Worm (Caenorhabditis elegans) whole organism, late embryonic: ENCODE results near the gene F54B11.4.

ENCODE experiments used
- C08G9.2 ChIP-seq: sonication (generic microtip); optimal IDR thresholded peaks from 2 replicates; lab custom pipeline; 2016; ENCODE audit warnings: mild to moderate bottlenecking, missing genetic modification characterization, moderate library complexity, missing compliant biosample characterization
- C38D4.7 ChIP-seq: fragments of 200-800 bp; sonication (Bioruptor generic); optimal IDR thresholded peaks from 2 replicates; lab custom pipeline; 2018; ENCODE audit warnings: mild to moderate bottlenecking, missing genetic modification characterization, moderate library complexity, missing compliant biosample characterization
- K09A11.1 ChIP-seq: sonication (generic microtip); optimal IDR thresholded peaks from 2 replicates; lab custom pipeline; 2017; ENCODE audit warnings: antibody characterized with exemption, mild to moderate bottlenecking, missing genetic modification characterization, missing compliant biosample characterization; ENCODE audit not compliant: insufficient read depth
- Y22D7AL.16 ChIP-seq: sonication (generic microtip); optimal IDR thresholded peaks from 2 replicates; lab custom pipeline; 2016; ENCODE audit warnings: missing genetic modification characterization, missing compliant biosample characterization
- ahr-1 ChIP-seq: sonication (generic microtip); optimal IDR thresholded peaks from 2 replicates; lab custom pipeline; 2016; ENCODE audit warnings: missing genetic modification characterization, missing compliant biosample characterization
- ceh-18 ChIP-seq: sonication (generic microtip); optimal IDR thresholded peaks from 2 replicates; lab custom pipeline; 2016; ENCODE audit warnings: missing genetic modification characterization, missing compliant biosample characterization
- ceh-2 ChIP-seq: sonication (generic microtip); optimal IDR thresholded peaks from 2 replicates; lab custom pipeline; 2016; ENCODE audit warnings: missing genotype, missing genetic modification characterization, missing compliant biosample characterization
- ceh-24 ChIP-seq: sonication (generic microtip); optimal IDR thresholded peaks from 2 replicates; lab custom pipeline; 2016; ENCODE audit warnings: mild to moderate bottlenecking, missing genetic modification characterization, missing compliant biosample characterization
- ceh-31 ChIP-seq: sonication (generic microtip); optimal IDR thresholded peaks from 2 replicates; lab custom pipeline; 2016; ENCODE audit warnings: missing genetic modification characterization, missing compliant biosample characterization
- ceh-9 ChIP-seq: sonication (generic microtip); optimal IDR thresholded peaks from 2 replicates; lab custom pipeline; 2016; ENCODE audit warnings: mild to moderate bottlenecking, missing genetic modification characterization, inconsistent platforms, missing compliant biosample characterization
- dmd-4 ChIP-seq: sonication (generic microtip); optimal IDR thresholded peaks from 2 replicates; lab custom pipeline; 2016; ENCODE audit warnings: borderline replicate concordance, missing genetic modification characterization, missing compliant biosample characterization
- eyg-1 ChIP-seq: sonication (generic microtip); optimal IDR thresholded peaks from 2 replicates; lab custom pipeline; 2016; ENCODE audit warnings: missing genotype, missing genetic modification characterization, missing compliant biosample characterization
- fax-1 ChIP-seq: sonication (generic microtip); optimal IDR thresholded peaks from 2 replicates; lab custom pipeline; 2016; ENCODE audit warnings: missing genotype, missing genetic modification characterization, missing compliant biosample characterization
- fkh-10 ChIP-seq: fragments of 150-350 bp; optimal IDR thresholded peaks from 2 replicates; lab custom pipeline; 2014; ENCODE audit warnings: missing biosample characterization, missing genetic modification reagents, missing genetic modification characterization
- fkh-6 ChIP-seq: sonication (generic microtip); optimal IDR thresholded peaks from 2 replicates; lab custom pipeline; 2016; ENCODE audit warnings: missing genetic modification characterization, missing compliant biosample characterization
- gmeb-2 ChIP-seq: sonication (generic microtip); optimal IDR thresholded peaks from 2 replicates; lab custom pipeline; 2016; ENCODE audit warnings: missing genetic modification characterization, inconsistent platforms, missing compliant biosample characterization
- hlh-15 ChIP-seq: sonication (generic microtip); optimal IDR thresholded peaks from 2 replicates; lab custom pipeline; 2016; ENCODE audit warnings: missing genetic modification characterization, missing compliant biosample characterization
- hlh-30 ChIP-seq: sonication (generic microtip); optimal IDR thresholded peaks from 2 replicates; lab custom pipeline; 2017; ENCODE audit warnings: antibody characterized with exemption, missing genetic modification characterization, missing compliant biosample characterization; ENCODE audit not compliant: insufficient read depth
- hlh-6 ChIP-seq: sonication (generic microtip); optimal IDR thresholded peaks from 2 replicates; lab custom pipeline; 2016; ENCODE audit warnings: missing genotype, missing genetic modification characterization, missing compliant biosample characterization
- hlh-8 ChIP-seq: sonication (generic microtip); optimal IDR thresholded peaks from 2 replicates; lab custom pipeline; 2016; ENCODE audit warnings: missing genotype, missing genetic modification characterization, missing compliant biosample characterization
- lin-11 ChIP-seq: fragments of 200-800 bp; sonication (Bioruptor generic); optimal IDR thresholded peaks from 2 replicates; lab custom pipeline; 2018; ENCODE audit warnings: mild to moderate bottlenecking, missing genetic modification characterization, missing compliant biosample characterization
- madf-2 ChIP-seq: sonication (generic microtip); optimal IDR thresholded peaks from 2 replicates; lab custom pipeline; 2017; ENCODE audit warnings: missing genetic modification characterization, missing compliant biosample characterization
- mec-3 ChIP-seq: sonication (generic microtip); optimal IDR thresholded peaks from 2 replicates; lab custom pipeline; 2016; ENCODE audit warnings: borderline replicate concordance, missing genetic modification characterization, missing compliant biosample characterization
- nfya-1 ChIP-seq: sonication (generic microtip); optimal IDR thresholded peaks from 2 replicates; lab custom pipeline; 2017; ENCODE audit warnings: missing genetic modification characterization, mild to moderate bottlenecking, missing compliant biosample characterization, antibody characterized with exemption, moderate library complexity
- npax-4 ChIP-seq: sonication (generic microtip); optimal IDR thresholded peaks from 2 replicates; lab custom pipeline; 2016; ENCODE audit warnings: missing genetic modification characterization, missing compliant biosample characterization
- pag-3 ChIP-seq: sonication (generic microtip); optimal IDR thresholded peaks from 2 replicates; lab custom pipeline; 2016; ENCODE audit warnings: missing compliant biosample characterization, missing genetic modification characterization, borderline replicate concordance
- pax-1 ChIP-seq: fragments of 150-350 bp; optimal IDR thresholded peaks from 2 replicates; lab custom pipeline; 2014; ENCODE audit warnings: missing biosample characterization, missing genetic modification characterization
- pqm-1 ChIP-seq: sonication (generic microtip); optimal IDR thresholded peaks from 2 replicates; lab custom pipeline; 2016; ENCODE audit warnings: missing genetic modification characterization, missing compliant biosample characterization
- pros-1 ChIP-seq: fragments of 150-350 bp; optimal IDR thresholded peaks from 2 replicates; lab custom pipeline; 2014; ENCODE audit warnings: missing biosample characterization, missing genetic modification reagents, missing genetic modification characterization
- ref-2 ChIP-seq: sonication (generic microtip); optimal IDR thresholded peaks from 2 replicates; lab custom pipeline; 2016; ENCODE audit warnings: missing genetic modification characterization, missing compliant biosample characterization
- rnt-1 ChIP-seq: sonication (generic microtip); optimal IDR thresholded peaks from 2 replicates; lab custom pipeline; 2016; ENCODE audit warnings: missing genetic modification characterization, missing compliant biosample characterization
- syd-9 ChIP-seq: sonication (generic microtip); optimal IDR thresholded peaks from 2 replicates; lab custom pipeline; 2016; ENCODE audit warnings: mild to moderate bottlenecking, missing genetic modification characterization, moderate library complexity, missing compliant biosample characterization
- tbx-7 ChIP-seq: sonication (generic microtip); optimal IDR thresholded peaks from 2 replicates; lab custom pipeline; 2016; ENCODE audit warnings: missing genotype, missing genetic modification characterization, missing compliant biosample characterization
- ttx-3 ChIP-seq: sonication (generic microtip); optimal IDR thresholded peaks from 2 replicates; lab custom pipeline; 2016; ENCODE audit warnings: missing genetic modification reagents, missing genetic modification characterization, missing compliant biosample characterization
- unc-55 ChIP-seq: sonication (generic microtip); optimal IDR thresholded peaks from 2 replicates; lab custom pipeline; 2017; ENCODE audit warnings: missing biosample characterization, missing genetic modification reagents, missing genetic modification characterization
- zip-5 ChIP-seq: sonication (generic microtip); optimal IDR thresholded peaks from 2 replicates; lab custom pipeline; 2016; ENCODE audit warnings: missing genetic modification characterization, missing compliant biosample characterization

The F54B11.4 gene

DNA sequence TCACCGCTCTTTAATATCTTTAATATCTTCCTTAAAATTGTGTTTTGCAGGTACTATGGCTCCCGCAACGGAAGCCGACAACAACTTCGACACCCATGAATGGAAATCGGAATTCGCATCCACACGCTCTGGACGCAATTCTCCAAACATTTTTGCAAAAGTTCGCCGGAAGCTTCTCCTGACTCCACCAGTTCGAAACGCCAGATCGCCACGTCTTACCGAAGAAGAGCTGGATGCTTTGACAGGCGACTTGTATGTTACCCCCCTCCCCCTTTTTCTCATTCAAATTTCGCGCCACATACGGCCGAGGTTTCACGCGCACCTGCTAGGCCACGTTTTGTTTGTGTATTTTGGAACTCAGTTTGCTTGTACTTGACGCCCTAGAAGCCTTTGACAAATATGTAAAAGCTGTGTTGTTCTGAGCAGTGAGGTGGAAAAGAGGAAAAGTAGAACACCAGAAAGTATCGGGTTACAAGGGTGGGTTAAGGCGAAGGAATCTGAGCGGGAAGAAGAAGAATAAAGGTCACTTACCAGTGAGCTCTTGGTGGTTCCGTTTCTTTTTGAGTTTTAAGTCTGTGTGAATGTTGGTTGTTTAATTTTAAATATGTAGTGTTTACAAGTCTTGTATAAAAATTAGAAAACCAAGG lies 7.6 kb upstream of the F54B11.4 start, which contains the start of gene unc-84 (continued):
- no peak for TF ChIP-seq syd-9 (tag; lab: Kevin White, UChicago)
- peak; percentile 34 for TF ChIP-seq ref-2 (tag; lab: Kevin White, UChicago)
- TF ChIP-seq npax-4 (tag; lab: Kevin White, UChicago), result no peak
- peak; percentile 28 for TF ChIP-seq ceh-2 (tag; lab: Kevin White, UChicago)
- TF ChIP-seq ttx-3, result no peak
- TF ChIP-seq gmeb-2 (tag; lab: Kevin White, UChicago), result no peak
- no peak for TF ChIP-seq tbx-7 (tag; lab: Kevin White, UChicago)
- TF ChIP-seq pqm-1 (tag; lab: Kevin White, UChicago), result no peak
- TF ChIP-seq zip-5 (tag; lab: Kevin White, UChicago), result no peak
- no peak for TF ChIP-seq ceh-9 (tag; lab: Kevin White, UChicago)
- no peak for TF ChIP-seq fkh-6 (tag; lab: Kevin White, UChicago)
- TF ChIP-seq Y22D7AL.16, result no peak
- TF ChIP-seq mec-3 (tag; lab: Kevin White, UChicago), result no peak
- no peak for TF ChIP-seq fax-1 (tag; lab: Kevin White, UChicago)
- no peak for TF ChIP-seq K09A11.1
- no peak for TF ChIP-seq rnt-1 (tag; lab: Kevin White, UChicago)

DNA sequence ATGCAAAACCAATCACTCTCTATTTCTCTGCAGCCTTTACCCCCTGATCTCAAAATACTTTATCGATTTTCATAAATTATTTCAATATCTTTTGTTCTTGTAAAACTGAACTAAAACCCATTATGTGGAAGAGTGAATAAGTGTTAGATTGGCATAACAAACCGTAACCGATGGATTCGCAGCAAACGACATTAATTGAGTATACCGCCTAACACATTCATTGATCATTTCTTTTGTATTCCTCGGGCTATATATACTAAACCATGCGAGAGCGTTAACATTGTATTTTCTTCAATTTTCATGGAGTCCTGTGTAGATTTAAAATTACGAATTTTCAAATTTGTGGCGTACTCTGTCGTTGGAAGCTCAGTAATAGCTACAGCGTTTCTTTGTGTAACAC lies 2.7 kb upstream of the F54B11.4 start, which contains the start of gene col-9:
TSS of gene col-9 (plus strand) at position 301 of the 400 bp plus-strand sequence.
- no peak for TF ChIP-seq hlh-30 (tag; lab: Kevin White, UChicago)
- TF ChIP-seq unc-55 (GFP tag; lab: Kevin White, UChicago), result no peak
- TF ChIP-seq, all 69 proteins: peak for 0

DNA sequence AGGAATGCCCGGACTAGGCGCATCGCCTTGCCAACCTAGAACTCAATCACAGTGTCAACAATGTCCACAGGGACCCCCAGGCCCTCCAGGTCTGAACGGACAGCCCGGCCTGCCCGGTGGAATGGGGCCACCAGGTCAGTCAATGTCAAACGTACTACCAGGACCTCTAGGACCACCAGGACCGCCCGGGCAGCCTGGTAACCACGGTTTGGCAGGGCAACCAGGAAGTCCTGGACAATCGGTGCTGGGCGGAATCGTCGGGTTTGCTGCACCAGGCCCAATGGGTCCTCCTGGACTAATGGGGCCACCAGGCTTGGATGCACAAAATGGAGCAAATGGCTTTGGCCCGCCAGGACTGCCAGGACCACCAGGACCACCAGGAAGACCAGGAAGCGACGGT lies 1.8 kb upstream of the F54B11.4 start:
- peak; percentile 36 for TF ChIP-seq pag-3 (tag; lab: Kevin White, UChicago)
- TF ChIP-seq C08G9.2 (tag; lab: Kevin White, UChicago), result peak; percentile 41
- TF ChIP-seq madf-2 (tag; lab: Kevin White, UChicago), result no peak

DNA sequence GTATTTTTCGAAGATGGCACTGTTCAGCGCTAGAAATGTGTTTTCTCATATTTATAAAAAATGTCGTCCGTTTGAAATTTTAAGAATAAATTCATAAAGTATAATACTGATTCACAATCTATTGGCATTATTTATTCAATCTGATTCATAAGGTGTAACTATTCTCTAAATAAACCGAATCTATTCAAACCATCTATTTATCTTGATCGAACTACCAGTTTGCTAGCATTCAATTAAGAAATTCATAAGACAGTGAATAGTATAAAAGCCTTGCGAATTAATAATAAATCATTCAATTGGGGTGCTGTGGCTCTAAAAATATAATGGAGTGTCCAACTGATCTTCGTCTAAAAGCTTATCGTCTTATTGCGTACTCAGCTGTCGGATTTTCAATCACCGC lies 1.3 kb upstream of the F54B11.4 start, which contains the start of gene col-44:
TSS of gene col-44 (plus strand) at position 301 of the 400 bp plus-strand sequence.
- TF ChIP-seq nfya-1 (tag; lab: Kevin White, UChicago) (no peak), C38D4.7 (GFP tag; lab: Kevin White, UChicago) (no peak), rnt-1 (tag; lab: Kevin White, UChicago) (no peak), eyg-1 (tag; lab: Kevin White, UChicago) (no peak), pqm-1 (tag; lab: Kevin White, UChicago) (no peak), ceh-24 (tag; lab: Kevin White, UChicago) (no peak), dmd-4 (tag; lab: Kevin White, UChicago) (no peak), ceh-18 (tag; lab: Kevin White, UChicago) (no peak), ceh-9 (tag; lab: Kevin White, UChicago) (no peak), tbx-7 (tag; lab: Kevin White, UChicago) (no peak)

DNA sequence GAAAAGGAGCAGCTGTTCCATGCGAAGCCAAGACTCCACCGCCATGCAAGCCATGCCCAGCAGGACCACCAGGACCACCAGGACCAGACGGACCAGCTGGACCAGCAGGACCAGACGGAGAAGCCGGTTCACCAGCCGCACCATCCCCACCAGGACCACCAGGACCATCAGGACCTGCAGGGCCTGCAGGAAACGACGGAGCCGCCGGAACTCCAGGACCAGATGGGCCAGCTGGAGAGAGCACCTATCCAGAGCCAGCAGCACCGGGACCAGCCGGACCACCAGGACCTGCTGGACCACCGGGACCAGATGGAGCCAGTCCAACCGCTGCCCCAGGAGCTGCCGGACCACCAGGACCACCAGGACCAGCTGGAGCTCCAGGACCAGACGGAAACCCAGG lies 514 bp upstream of the F54B11.4 start:
- TF ChIP-seq mec-3 (tag; lab: Kevin White, UChicago), result no peak
- TF ChIP-seq hlh-6 (tag; lab: Kevin White, UChicago), result no peak
- TF ChIP-seq syd-9 (tag; lab: Kevin White, UChicago), result no peak
- TF ChIP-seq Y22D7AL.16, result no peak
- TF ChIP-seq pros-1 (tag; lab: Kevin White, UChicago), result no peak
- no peak for TF ChIP-seq ceh-2 (tag; lab: Kevin White, UChicago)
- no peak for TF ChIP-seq lin-11 (tag; lab: Kevin White, UChicago)
- no peak for TF ChIP-seq ceh-9 (tag; lab: Kevin White, UChicago)
- TF ChIP-seq madf-2 (tag; lab: Kevin White, UChicago), result no peak
- TF ChIP-seq C08G9.2 (tag; lab: Kevin White, UChicago), result no peak
- TF ChIP-seq ahr-1 (tag; lab: Kevin White, UChicago), result no peak
- no peak for TF ChIP-seq fkh-10
- TF ChIP-seq hlh-8 (tag; lab: Kevin White, UChicago), result no peak
- no peak for TF ChIP-seq ceh-31 (tag; lab: Kevin White, UChicago)
- no peak for TF ChIP-seq pax-1 (tag; lab: Kevin White, UChicago)
- TF ChIP-seq ttx-3, result no peak
- no peak for TF ChIP-seq ref-2 (tag; lab: Kevin White, UChicago)
- TF ChIP-seq hlh-15, result no peak
